Fruit fly (Drosophila melanogaster) whole organism, wandering third instar larva: ENCODE measurements around the gene nrv3.

Experiments used
- CG32264 ChIP-seq: fragments of 200-800 bp; sonication (Bioruptor generic); optimal IDR thresholded peaks from 2 replicates; lab custom pipeline; 2016; ENCODE audit warnings: missing biosample characterization, missing genetic modification characterization
- CrebA ChIP-seq: fragments of 200-800 bp; sonication (Bioruptor generic); optimal IDR thresholded peaks from 2 replicates; lab custom pipeline; 2016; ENCODE audit warnings: missing biosample characterization, mild to moderate bottlenecking, missing genetic modification characterization, borderline replicate concordance
- Dfd ChIP-seq: fragments of >200 bp; optimal IDR thresholded peaks from 2 replicates; lab custom pipeline; 2017; ENCODE audit warnings: missing biosample characterization, missing genetic modification characterization
- GATAd ChIP-seq: sonication (Bioruptor generic); optimal IDR thresholded peaks from 2 replicates; lab custom pipeline; 2016; ENCODE audit warnings: missing biosample characterization, missing genetic modification characterization
- Vsx2 ChIP-seq: fragments of 200-300, 225-300 bp; sonication (Bioruptor generic); optimal IDR thresholded peaks from 2 replicates; lab custom pipeline; 2018; ENCODE audit warnings: missing biosample characterization, missing genetic modification characterization; ENCODE audit not compliant: partially characterized antibody
- dl ChIP-seq, 2 experiments: fragments of 175-275, 200-275 bp in 1 of 2; fragments of 200-275 bp in 1 of 2; sonication (Bioruptor generic); optimal IDR thresholded peaks; lab custom pipeline; 2018; ENCODE audit warnings: mild to moderate bottlenecking in 2 of 2, missing biosample characterization in 2 of 2, missing genetic modification characterization in 2 of 2, moderate library complexity in 2 of 2; ENCODE audit not compliant: partially characterized antibody in 2 of 2, insufficient read depth in 1 of 2
- fru ChIP-seq: fragments of 200-800 bp; sonication (Bioruptor generic); optimal IDR thresholded peaks from 3 replicates; lab custom pipeline; 2016; ENCODE audit warnings: missing biosample characterization, mild to moderate bottlenecking, missing genetic modification characterization
- h ChIP-seq: fragments of 200-800 bp; sonication (Bioruptor generic); optimal IDR thresholded peaks from 3 replicates; lab custom pipeline; 2016; ENCODE audit warnings: missing biosample characterization, mild to moderate bottlenecking, missing genetic modification characterization
- lola ChIP-seq: fragments of >200 bp; optimal IDR thresholded peaks from 2 replicates; lab custom pipeline; 2017; ENCODE audit warnings: missing biosample characterization, missing genetic modification characterization
- pan ChIP-seq: fragments of >200 bp; optimal IDR thresholded peaks from 2 replicates; lab custom pipeline; 2017
- psq ChIP-seq: fragments of 200-800 bp; sonication (Bioruptor generic); optimal IDR thresholded peaks from 3 replicates; lab custom pipeline; 2017; ENCODE audit warnings: missing biosample characterization, mild to moderate bottlenecking, missing genetic modification characterization, moderate library complexity

dm6 chr2L:21331502-21331901 lies 48.3 kb upstream of the nrv3 start, which contains the start of gene dimm:
- no peak for TF ChIP-seq fru (GFP tag; lab: Kevin White, UChicago)
- no peak for TF ChIP-seq CG32264 (GFP tag; lab: Kevin White, UChicago)
- no peak for TF ChIP-seq psq
- TF ChIP-seq Dfd (GFP tag; lab: Kevin White, UChicago), result no peak
- no peak for TF ChIP-seq lola (GFP tag; lab: Kevin White, UChicago)
- no peak for TF ChIP-seq GATAd (GFP tag; lab: Kevin White, UChicago)
- TF ChIP-seq h, result no peak
- TF ChIP-seq dl (GFP tag; optimal IDR thresholded peaks at IDR 0.05; lab: Kevin White, UChicago; ENCODE audit: insufficient read depth in 1 of 2, partially characterized antibody in 2 of 2), result no peak
- no peak for TF ChIP-seq Vsx2 (GFP tag; lab: Kevin White, UChicago)
- TF ChIP-seq pan (lab: Kevin White, UChicago), result no peak
- TF ChIP-seq CrebA (GFP tag; lab: Kevin White, UChicago), result no peak
